Fruit fly (Drosophila melanogaster): ENCODE results near the gene PAPLA1.

Gene PAPLA1

dm6 chr2L:8130729-8131128 lies 28.7 kb downstream of the PAPLA1 start:
- no peak for TF ChIP-seq CTCF (optimal IDR thresholded peaks at IDR 0.05)
- TF ChIP-seq CG8478 (optimal IDR thresholded peaks at IDR 0.05): no peak

dm6 chr2L:8129996-8130641 lies 29.3 kb downstream of the PAPLA1 start:
- TF ChIP-seq CTCF (optimal IDR thresholded peaks at IDR 0.05) (no peak), CG8478 (optimal IDR thresholded peaks at IDR 0.05) (no peak)

- TF ChIP-seq CTCF (optimal IDR thresholded peaks at IDR 0.05) (no peak), CG8478 (optimal IDR thresholded peaks at IDR 0.05) (no peak)
These were observed 30.5 kb downstream of the PAPLA1 start for dm6 chr2L:8128911-8129310.

dm6 chr2L:8126849-8127602 lies 32.4 kb downstream of the PAPLA1 start, which contains the start of the genes CG12375 and CG8668:
TSS of gene CG12375 (minus strand) at chr2L:8126890.
TSS of gene CG8668 (plus strand) at chr2L:8127001.
- TF ChIP-seq CG8478 (optimal IDR thresholded peaks at IDR 0.05) (no peak), CTCF (optimal IDR thresholded peaks at IDR 0.05) (no peak)

dm6 chr2L:8123711-8124379 lies 35.6 kb downstream of the PAPLA1 start, which contains the start of the genes mon2 and CG8673:
TSS of gene mon2 (minus strand) at chr2L:8124010.
TSS of gene CG8673 (plus strand) at chr2L:8124329.
- no peak for TF ChIP-seq CTCF (optimal IDR thresholded peaks at IDR 0.05)
- TF ChIP-seq CG8478 (optimal IDR thresholded peaks at IDR 0.05): no peak

dm6 chr2L:8116632-8117193 lies 42.7 kb downstream of the PAPLA1 start:
- TF ChIP-seq CG8478 (optimal IDR thresholded peaks at IDR 0.05) (no peak), CTCF (optimal IDR thresholded peaks at IDR 0.05) (no peak)

dm6 chr2L:8110549-8111438 lies 48.6 kb downstream of the PAPLA1 start:
- no peak for TF ChIP-seq CG8478 (optimal IDR thresholded peaks at IDR 0.05)
- TF ChIP-seq CTCF (optimal IDR thresholded peaks at IDR 0.05): no peak

dm6 chr2L:8104706-8105105 lies 54.7 kb downstream of the PAPLA1 start:
- TF ChIP-seq CG8478 (optimal IDR thresholded peaks at IDR 0.05): no peak
- no peak for TF ChIP-seq CTCF (optimal IDR thresholded peaks at IDR 0.05)

dm6 chr2L:8104094-8104493 lies 55.3 kb downstream of the PAPLA1 start:
- TF ChIP-seq CTCF (optimal IDR thresholded peaks at IDR 0.05): no peak
- no peak for TF ChIP-seq CG8478 (optimal IDR thresholded peaks at IDR 0.05)

dm6 chr2L:8103073-8103472 lies 56.4 kb downstream of the PAPLA1 start:
- TF ChIP-seq CG8478 (optimal IDR thresholded peaks at IDR 0.05) (no peak), CTCF (optimal IDR thresholded peaks at IDR 0.05) (no peak)

- TF ChIP-seq CTCF (optimal IDR thresholded peaks at IDR 0.05) (no peak), CG8478 (optimal IDR thresholded peaks at IDR 0.05) (no peak)
These were observed 58.7 kb downstream of the PAPLA1 start for dm6 chr2L:8100489-8101352.

dm6 chr2L:8099615-8100375 lies 59.6 kb downstream of the PAPLA1 start:
- no peak for TF ChIP-seq CG8478 (optimal IDR thresholded peaks at IDR 0.05)
- no peak for TF ChIP-seq CTCF (optimal IDR thresholded peaks at IDR 0.05)

dm6 chr2L:8099050-8099449 lies 60.4 kb downstream of the PAPLA1 start:
- TF ChIP-seq CTCF (optimal IDR thresholded peaks at IDR 0.05) (no peak), CG8478 (optimal IDR thresholded peaks at IDR 0.05) (no peak)
